Worm (Caenorhabditis elegans) whole organism, midembryonic: ENCODE results near the gene C18A11.4.

Experiments used
- cog-1 ChIP-seq: sonication (generic microtip); optimal IDR thresholded peaks from 2 replicates; lab custom pipeline; 2016; ENCODE audit warnings: missing genetic modification characterization, missing compliant biosample characterization
- flt-1 ChIP-seq: fragments of 200-800 bp; sonication (Bioruptor generic); IDR thresholded peaks from 2 replicates; pipeline ENCODE4 v1.3.6; 2022; ENCODE audit warnings: missing genetic modification characterization, missing compliant biosample characterization
- klf-2 ChIP-seq: fragments of 200-800 bp; sonication (Bioruptor generic); conservative IDR thresholded peaks from 2 replicates; pipeline ENCODE4 v1.3.6; 2022; ENCODE audit warnings: missing genetic modification reagents, missing genetic modification characterization, missing compliant biosample characterization
- ref-1 ChIP-seq: fragments of 200-800 bp; sonication (Bioruptor generic); conservative IDR thresholded peaks from 2 replicates; pipeline ENCODE4 v1.3.6; 2022; ENCODE audit warnings: missing genetic modification reagents, missing genetic modification characterization, missing compliant biosample characterization
- ztf-23 ChIP-seq: fragments of 200-800 bp; sonication (Bioruptor generic); IDR thresholded peaks from 2 replicates; pipeline ENCODE4 v1.3.6; 2022; ENCODE audit warnings: missing genetic modification reagents, missing genetic modification characterization, missing compliant biosample characterization
- ztf-29 ChIP-seq: fragments of 200-800 bp; sonication (Bioruptor generic); IDR thresholded peaks from 2 replicates; pipeline ENCODE4 v1.3.6; 2022; ENCODE audit warnings: missing genetic modification reagents, missing genetic modification characterization, missing compliant biosample characterization

- TF ChIP-seq flt-1 (GFP tag; lab: Robert Waterston, UW) (no peak), cog-1 (tag; lab: Kevin White, UChicago) (no peak), klf-2 (GFP tag; lab: Robert Waterston, UW) (no peak), ref-1 (no peak), ztf-23 (GFP tag; lab: Robert Waterston, UW) (no peak), ztf-29 (no peak)
Measured at ce11 chrX:8054478-8054877, 9.2 kb downstream of the C18A11.4 start.
